Worm (Caenorhabditis elegans): ENCODE measurements around the gene K10H10.12.

- peak; percentile 51 for TF ChIP-seq drap-1 (GFP tag; optimal IDR thresholded peaks at IDR 0.05)
- no peak for TF ChIP-seq pha-4 (tag; optimal IDR thresholded peaks at IDR 0.05)
- no peak for TF ChIP-seq nhr-76 (tag; optimal IDR thresholded peaks at IDR 0.05)
- no peak for TF ChIP-seq ztf-11 (tag; optimal IDR thresholded peaks at IDR 0.05)
- TF ChIP-seq unc-39 (tag; optimal IDR thresholded peaks at IDR 0.05), result no peak
- TF ChIP-seq elt-3 (tag; optimal IDR thresholded peaks at IDR 0.05), result no peak
- no peak for TF ChIP-seq elt-1 (tag; optimal IDR thresholded peaks at IDR 0.05; ENCODE audit: borderline replicate concordance, insufficient read depth)
- TF ChIP-seq cnd-1 (tag; optimal IDR thresholded peaks at IDR 0.05), result no peak
- TF ChIP-seq nhr-237 (tag; optimal IDR thresholded peaks at IDR 0.05), result peak; percentile 61
- no peak for TF ChIP-seq ceh-39 (tag; optimal IDR thresholded peaks at IDR 0.05)
Measured at ce11 chrII:14528233-14528802, 22.2 kb upstream of the K10H10.12 start, which contains the start of the genes F57C2.5 and spat-1.

Data from whole organism, mixed stage, embryonic.